Fruit fly (Drosophila melanogaster): Measurements from ENCODE around the gene CG34437.

Gene CG34437

DNA sequence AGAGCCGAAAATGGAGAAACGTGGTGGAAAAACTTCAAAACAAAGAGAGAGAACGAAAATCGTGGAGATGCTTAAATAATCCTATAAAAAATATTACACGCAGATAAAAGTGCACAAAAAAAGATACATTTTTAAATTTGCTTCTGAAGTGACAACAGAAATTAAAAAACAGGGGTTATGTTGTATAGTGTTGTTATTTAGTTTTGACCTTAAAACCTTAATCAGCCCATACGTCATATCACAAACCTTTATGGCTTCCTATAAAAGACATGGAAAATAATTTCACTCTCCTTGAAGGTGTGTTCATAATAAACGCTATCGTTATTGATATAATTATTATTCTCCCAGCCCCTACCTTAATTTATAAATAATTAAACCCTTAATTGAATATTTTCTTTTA lies 43.6 kb downstream of the CG34437 start (continued):
- peak; percentile 12 for TF ChIP-seq Atf3 (GFP tag; optimal IDR thresholded peaks at IDR 0.05)
- TF ChIP-seq row (GFP tag; IDR thresholded peaks at IDR 0.05) = no peak
- peak; percentile 69 for TF ChIP-seq Oli (tag; optimal IDR thresholded peaks at IDR 0.05)
- peak; percentile 62 for TF ChIP-seq CG2678 (tag; optimal IDR thresholded peaks at IDR 0.05)
- no peak for TF ChIP-seq wdn (GFP tag; IDR thresholded peaks at IDR 0.05)
- TF ChIP-seq Doc3 (GFP tag; IDR thresholded peaks at IDR 0.05; ENCODE audit: partially characterized antibody) = no peak
- TF ChIP-seq Awh (GFP tag; IDR thresholded peaks at IDR 0.05) = no peak
- TF ChIP-seq CG12391 (tag; optimal IDR thresholded peaks at IDR 0.05) = peak; percentile 49
- TF ChIP-seq CG42726 (GFP tag; IDR thresholded peaks at IDR 0.05; ENCODE audit: partially characterized antibody) = no peak
- no peak for TF ChIP-seq vnd (GFP tag; IDR thresholded peaks at IDR 0.05; ENCODE audit: partially characterized antibody)
- TF ChIP-seq CG30431 (GFP tag; optimal IDR thresholded peaks at IDR 0.05) = no peak
- TF ChIP-seq Ssrp (tag; optimal IDR thresholded peaks at IDR 0.05) = peak; percentile 19
- TF ChIP-seq CG17385 (GFP tag; optimal IDR thresholded peaks at IDR 0.05) = peak; percentile 18
- no peak for TF ChIP-seq CG10321 (GFP tag; IDR thresholded peaks at IDR 0.05)
- no peak for TF ChIP-seq onecut (GFP tag; IDR thresholded peaks at IDR 0.05)
- TF ChIP-seq lilli (GFP tag; optimal IDR thresholded peaks at IDR 0.05) = peak; percentile 18
- TF ChIP-seq CG30403 (GFP tag; optimal IDR thresholded peaks at IDR 0.05) = peak; percentile 64
- peak; percentile 4 for TF ChIP-seq crc (GFP tag; optimal IDR thresholded peaks at IDR 0.05)
- TF ChIP-seq gsb (GFP tag; IDR thresholded peaks at IDR 0.05) = no peak
- TF ChIP-seq gcm (GFP tag; optimal IDR thresholded peaks at IDR 0.05) = no peak
- TF ChIP-seq grau (tag; optimal IDR thresholded peaks at IDR 0.05) = peak; percentile 31
- peak; percentile 15 for TF ChIP-seq CG18599 (GFP tag; optimal IDR thresholded peaks at IDR 0.05)
- TF ChIP-seq CG7556 (GFP tag; optimal IDR thresholded peaks at IDR 0.05) = peak; percentile 32
- TF ChIP-seq oc (tag; optimal IDR thresholded peaks at IDR 0.05) = no peak
- TF ChIP-seq CG4617 (GFP tag; optimal IDR thresholded peaks at IDR 0.05; ENCODE audit: borderline replicate concordance) = peak; percentile 3
- peak; percentile 12 for TF ChIP-seq Med (GFP tag)
- TF ChIP-seq CG6272 (GFP tag; IDR thresholded peaks at IDR 0.05) = no peak
- TF ChIP-seq ind (GFP tag; optimal IDR thresholded peaks at IDR 0.05) = peak; percentile 26
- TF ChIP-seq Sry-β (GFP tag; optimal IDR thresholded peaks at IDR 0.05) = no peak
- TF ChIP-seq yki (optimal IDR thresholded peaks at IDR 0.05) = no peak
- TF ChIP-seq Sox100B (GFP tag; optimal IDR thresholded peaks at IDR 0.05) = peak; percentile 50
- peak; percentile 38 for TF ChIP-seq CG13424 (tag; optimal IDR thresholded peaks at IDR 0.05)
- no peak for TF ChIP-seq gfzf (GFP tag; optimal IDR thresholded peaks at IDR 0.05)
- TF ChIP-seq CG30020 (tag; optimal IDR thresholded peaks at IDR 0.05) = no peak
- no peak for TF ChIP-seq CG32767 (GFP tag; IDR thresholded peaks at IDR 0.05)
- peak; percentile 71 for TF ChIP-seq gem (tag; optimal IDR thresholded peaks at IDR 0.05)
- TF ChIP-seq CG18619 (GFP tag; optimal IDR thresholded peaks at IDR 0.05) = peak; percentile 45
- TF ChIP-seq NC2β (GFP tag; optimal IDR thresholded peaks at IDR 0.05) = no peak
- TF ChIP-seq NfI (GFP tag; optimal IDR thresholded peaks at IDR 0.05) = peak; percentile 40
- peak; percentile 57 for TF ChIP-seq CG15269 (tag; optimal IDR thresholded peaks at IDR 0.05)
- no peak for TF ChIP-seq CTCF (GFP tag; optimal IDR thresholded peaks at IDR 0.05)
- TF ChIP-seq CG18262 (tag; optimal IDR thresholded peaks at IDR 0.05) = peak; percentile 46
- peak; percentile 30 for TF ChIP-seq CG10209 (GFP tag; optimal IDR thresholded peaks at IDR 0.05)
- TF ChIP-seq CG12942 (GFP tag; optimal IDR thresholded peaks at IDR 0.05) = peak; percentile 0
- TF ChIP-seq CG1529 (GFP tag; optimal IDR thresholded peaks at IDR 0.05) = peak; percentile 21
- no peak for TF ChIP-seq Hand (GFP tag; optimal IDR thresholded peaks at IDR 0.05)
- TF ChIP-seq dmrt99B (tag; optimal IDR thresholded peaks at IDR 0.05) = peak; percentile 34
- TF ChIP-seq zfh1 (GFP tag; IDR thresholded peaks at IDR 0.05) = no peak
- TF ChIP-seq Blimp-1 (GFP tag; optimal IDR thresholded peaks at IDR 0.05) = peak; percentile 4
- no peak for TF ChIP-seq so (GFP tag; IDR thresholded peaks at IDR 0.05)
- peak; percentile 50 for TF ChIP-seq CG4424 (GFP tag; optimal IDR thresholded peaks at IDR 0.05)
- TF ChIP-seq CG13775 (GFP tag; optimal IDR thresholded peaks at IDR 0.05) = peak; percentile 36

Measured in whole organism, embryonic.